Worm (Caenorhabditis elegans) whole organism, L4 larva: ENCODE measurements around the gene K12H6.9.

Experiments used
- F10B5.3 ChIP-seq: sonication (generic microtip); optimal IDR thresholded peaks from 2 replicates; lab custom pipeline; 2016; ENCODE audit warnings: mild to moderate bottlenecking, missing genetic modification characterization, missing compliant biosample characterization
- F44E2.7 ChIP-seq: fragments of 200-800 bp; sonication (Bioruptor generic); IDR thresholded peaks from 2 replicates; pipeline ENCODE4 v2.1.2; 2022; ENCODE audit warnings: missing genetic modification characterization, missing compliant biosample characterization
- Y105C5A.15 ChIP-seq: fragments of 200-800 bp; sonication (Bioruptor generic); IDR thresholded peaks from 2 replicates; pipeline ENCODE4 v1.3.6; 2022; ENCODE audit warnings: missing genetic modification characterization, missing compliant biosample characterization
- Y5F2A.4 ChIP-seq: fragments of 200-800 bp; sonication (Bioruptor generic); optimal IDR thresholded peaks from 2 replicates; lab custom pipeline; 2018; ENCODE audit warnings: mild to moderate bottlenecking, missing genetic modification characterization, missing compliant biosample characterization
- Y75B8A.6 ChIP-seq: fragments of 200-800 bp; sonication (Bioruptor generic); IDR thresholded peaks from 2 replicates; pipeline ENCODE4 v1.3.6; 2022; ENCODE audit warnings: missing genetic modification reagents, missing genetic modification characterization, missing compliant biosample characterization
- aha-1 ChIP-seq: fragments of 150-350 bp; peaks from one replicate; lab custom pipeline; 2014; ENCODE audit warnings: missing biosample characterization, missing genetic modification characterization
- ceh-82 ChIP-seq: sonication (generic microtip); optimal IDR thresholded peaks from 2 replicates; lab custom pipeline; 2017; ENCODE audit warnings: missing biosample characterization, missing genetic modification characterization
- daf-16 ChIP-seq, 3 experiments: sonication (generic microtip); optimal IDR thresholded peaks; 2 replicates each; lab custom pipeline; 2016 to 2017; ENCODE audit warnings: missing genetic modification characterization in 3 of 3, missing genetic modification reagents in 3 of 3, mild to moderate bottlenecking in 2 of 3, missing compliant biosample characterization in 2 of 3, missing biosample characterization in 1 of 3, moderate library complexity in 1 of 3
- daf-19 ChIP-seq: fragments of 200-800 bp; sonication (Bioruptor generic); conservative IDR thresholded peaks from 2 replicates; pipeline ENCODE4 v1.3.6; 2022; ENCODE audit warnings: missing genetic modification characterization, missing compliant biosample characterization
- dmd-6 ChIP-seq: fragments of 200-800 bp; sonication (Bioruptor generic); IDR thresholded peaks from 2 replicates; pipeline ENCODE4 v1.3.6; 2022; ENCODE audit warnings: missing genetic modification reagents, missing genetic modification characterization, missing compliant biosample characterization
- dmd-8 ChIP-seq: fragments of 200-800 bp; sonication (Bioruptor generic); IDR thresholded peaks from 2 replicates; pipeline ENCODE4 v1.3.6; 2022; ENCODE audit warnings: missing genetic modification characterization, missing compliant biosample characterization
- duxl-1 ChIP-seq: sonication (generic microtip); optimal IDR thresholded peaks from 2 replicates; lab custom pipeline; 2016; ENCODE audit warnings: mild to moderate bottlenecking, missing genetic modification characterization, moderate library complexity, missing compliant biosample characterization; ENCODE audit not compliant: poor library complexity
- egl-43 ChIP-seq: fragments of 200-800 bp; sonication (Bioruptor generic); IDR thresholded peaks from 2 replicates; pipeline ENCODE4 v1.3.6; 2022; ENCODE audit warnings: missing genetic modification reagents, missing genetic modification characterization, missing compliant biosample characterization
- hlh-11 ChIP-seq: fragments of 200-800 bp; sonication (Bioruptor generic); optimal IDR thresholded peaks from 2 replicates; lab custom pipeline; 2018; ENCODE audit warnings: mild to moderate bottlenecking, missing genetic modification characterization, missing compliant biosample characterization
- hlh-30 ChIP-seq: sonication (generic microtip); optimal IDR thresholded peaks from 2 replicates; lab custom pipeline; 2017; ENCODE audit warnings: antibody characterized with exemption, mild to moderate bottlenecking, missing genetic modification characterization, missing compliant biosample characterization; ENCODE audit not compliant: insufficient read depth
- lin-1 ChIP-seq: fragments of 200-800 bp; sonication (Bioruptor generic); IDR thresholded peaks from 2 replicates; pipeline ENCODE4 v1.3.6; 2022; ENCODE audit warnings: missing genetic modification reagents, missing genetic modification characterization, missing compliant biosample characterization
- lin-13 ChIP-seq: fragments of 150-350 bp; optimal IDR thresholded peaks from 2 replicates; lab custom pipeline; 2014; ENCODE audit warnings: missing biosample characterization, missing genetic modification reagents, missing genetic modification characterization
- lsy-2 ChIP-seq, 2 experiments: fragments of 150-350 bp in 1 of 2; sonication (generic microtip) in 1 of 2; optimal IDR thresholded peaks; 2 replicates each; lab custom pipeline; 2014 to 2017; ENCODE audit warnings: missing biosample characterization in 2 of 2, missing genetic modification characterization in 2 of 2
- madf-9 ChIP-seq: fragments of 200-800 bp; sonication (Bioruptor generic); conservative IDR thresholded peaks from 2 replicates; pipeline ENCODE4 v1.3.6; 2022; ENCODE audit warnings: missing genetic modification reagents, missing genetic modification characterization, missing compliant biosample characterization
- mes-2 ChIP-seq: sonication (generic microtip); optimal IDR thresholded peaks from 2 replicates; lab custom pipeline; 2016; ENCODE audit warnings: missing genotype, mild to moderate bottlenecking, missing genetic modification characterization, missing compliant biosample characterization; ENCODE audit not compliant: poor library complexity, severe bottlenecking
- nhr-11 ChIP-seq: fragments of 150-350 bp; optimal IDR thresholded peaks from 2 replicates; lab custom pipeline; 2014; ENCODE audit warnings: missing biosample characterization, missing genetic modification characterization
- nhr-111 ChIP-seq: fragments of 200-800 bp; sonication (Bioruptor generic); optimal IDR thresholded peaks from 2 replicates; lab custom pipeline; 2018; ENCODE audit warnings: mild to moderate bottlenecking, missing genetic modification characterization, missing compliant biosample characterization
- nhr-237 ChIP-seq: sonication (generic microtip); optimal IDR thresholded peaks from 2 replicates; lab custom pipeline; 2017; ENCODE audit warnings: missing biosample characterization, missing genetic modification characterization
- nhr-28 ChIP-seq: fragments of 150-350 bp; optimal IDR thresholded peaks from 2 replicates; lab custom pipeline; 2014; ENCODE audit warnings: missing biosample characterization, missing genetic modification characterization
- nhr-6 ChIP-seq: fragments of 150-350 bp; optimal IDR thresholded peaks from 2 replicates; lab custom pipeline; 2014; ENCODE audit warnings: missing biosample characterization, missing genetic modification characterization
- pha-4 ChIP-seq, 2 experiments: fragments of 150-350 bp in 1 of 2; fragments of 200-800 bp in 1 of 2; sonication (Bioruptor generic) in 1 of 2; IDR thresholded peaks in 1 of 2; optimal IDR thresholded peaks in 1 of 2; 2 replicates each; pipeline versions ENCODE4 v1.3.6 to Lab custom; 2014 to 2022; ENCODE audit warnings: missing genetic modification characterization in 2 of 2, missing genetic modification reagents in 2 of 2, missing biosample characterization in 1 of 2, missing compliant biosample characterization in 1 of 2
- php-3 ChIP-seq: fragments of 200-800 bp; sonication (Bioruptor generic); IDR thresholded peaks from 2 replicates; pipeline ENCODE4 v1.3.6; 2022; ENCODE audit warnings: missing genetic modification reagents, missing genetic modification characterization, missing compliant biosample characterization
- pqm-1 ChIP-seq: sonication (generic microtip); optimal IDR thresholded peaks from 2 replicates; lab custom pipeline; 2017; ENCODE audit warnings: missing biosample characterization, missing genetic modification characterization
- snpc-1.2 ChIP-seq: fragments of 200-800 bp; sonication (Bioruptor generic); IDR thresholded peaks from 2 replicates; pipeline ENCODE4 v1.3.6; 2022; ENCODE audit warnings: missing genetic modification reagents, missing genetic modification characterization, missing compliant biosample characterization
- unc-39 ChIP-seq: sonication (generic microtip); optimal IDR thresholded peaks from 2 replicates; lab custom pipeline; 2017; ENCODE audit warnings: missing biosample characterization, missing genetic modification characterization
- vab-7 ChIP-seq: fragments of 200-800 bp; sonication (Bioruptor generic); IDR thresholded peaks from 2 replicates; pipeline ENCODE4 v1.3.6; 2022; ENCODE audit warnings: missing genetic modification reagents, missing genetic modification characterization, missing compliant biosample characterization
- zag-1 ChIP-seq: fragments of 150-350 bp; optimal IDR thresholded peaks from 2 replicates; lab custom pipeline; 2014; ENCODE audit warnings: missing biosample characterization, missing genetic modification characterization
- zfp-2 ChIP-seq: sonication (generic microtip); optimal IDR thresholded peaks from 2 replicates; lab custom pipeline; 2016; ENCODE audit warnings: mild to moderate bottlenecking, missing genetic modification characterization, missing compliant biosample characterization
- zip-11 ChIP-seq: fragments of 200-800 bp; sonication (Bioruptor generic); IDR thresholded peaks from 2 replicates; pipeline ENCODE4 v1.3.6; 2022; ENCODE audit warnings: missing genetic modification characterization, missing compliant biosample characterization
- ztf-11 ChIP-seq: fragments of 150-350 bp; optimal IDR thresholded peaks from 2 replicates; lab custom pipeline; 2014; ENCODE audit warnings: missing biosample characterization, missing genetic modification characterization

The K12H6.9 gene

DNA sequence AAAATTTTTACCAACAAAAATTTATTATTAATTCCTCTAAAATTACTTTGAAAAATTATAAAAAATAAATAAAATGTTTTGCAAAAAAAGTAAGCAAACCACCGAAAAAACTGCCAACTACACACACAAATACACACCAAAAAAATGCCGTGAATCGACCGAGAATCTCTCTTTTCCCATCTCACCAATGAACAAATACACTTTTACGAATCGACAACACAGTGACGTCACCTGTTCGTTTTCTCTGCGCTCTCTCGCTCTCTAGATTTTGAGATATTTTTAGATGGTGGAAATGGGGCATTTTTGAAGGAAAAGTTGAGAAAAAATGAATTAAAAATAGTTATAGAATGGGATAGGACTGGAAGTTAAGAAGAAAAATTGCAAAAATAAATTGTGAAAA, 7.9 kb downstream of the K12H6.9 start:
- no peak for TF ChIP-seq F44E2.7 (GFP tag; lab: Robert Waterston, UW)
- TF ChIP-seq nhr-28 (tag; lab: Kevin White, UChicago): peak; percentile 53
- no peak for TF ChIP-seq ceh-82 (tag; lab: Kevin White, UChicago)
- peak in 1 of 2 experiments; percentile 11 for TF ChIP-seq daf-16 (GFP tag; optimal IDR thresholded peaks at IDR 0.05; lab: Kevin White, UChicago)
- peak; percentile 40 for TF ChIP-seq daf-16 (tag; optimal IDR thresholded peaks at IDR 0.05; lab: Kevin White, UChicago)
- peak in 1 of 2 experiments; percentile 38 for TF ChIP-seq lsy-2 (tag; optimal IDR thresholded peaks at IDR 0.05; lab: Kevin White, UChicago)
- no peak for TF ChIP-seq Y105C5A.15 (GFP tag; lab: Robert Waterston, UW)
- TF ChIP-seq hlh-11 (tag; lab: Kevin White, UChicago): peak; percentile 9
- TF ChIP-seq dmd-8 (GFP tag; lab: Robert Waterston, UW): no peak
- TF ChIP-seq F10B5.3 (tag; lab: Kevin White, UChicago): no peak
- peak; percentile 25 for TF ChIP-seq nhr-6 (tag; lab: Kevin White, UChicago)
- no peak for TF ChIP-seq lin-13 (GFP tag; lab: Kevin White, UChicago)
- no peak for TF ChIP-seq Y75B8A.6 (GFP tag; lab: Robert Waterston, UW)
- no peak for TF ChIP-seq mes-2 (tag; lab: Kevin White, UChicago)
- no peak for TF ChIP-seq duxl-1
- TF ChIP-seq zfp-2 (tag; lab: Kevin White, UChicago): no peak
- TF ChIP-seq aha-1 (tag; lab: Kevin White, UChicago): peak; percentile 36
- no peak for TF ChIP-seq nhr-237 (tag; lab: Kevin White, UChicago)
- no peak for TF ChIP-seq pha-4 (GFP tag; IDR thresholded peaks at IDR 0.05; lab: Robert Waterston, UW)
- TF ChIP-seq pha-4 (tag; optimal IDR thresholded peaks at IDR 0.05; lab: Kevin White, UChicago): peak; percentile 50
- no peak for TF ChIP-seq zip-11
- no peak for TF ChIP-seq Y5F2A.4 (GFP tag; lab: Kevin White, UChicago)
- no peak for TF ChIP-seq madf-9 (GFP tag; lab: Robert Waterston, UW)
- TF ChIP-seq dmd-6 (GFP tag; lab: Robert Waterston, UW): peak; percentile 22; the same call in 1 of the 2 replicates
- no peak for TF ChIP-seq ztf-11

DNA sequence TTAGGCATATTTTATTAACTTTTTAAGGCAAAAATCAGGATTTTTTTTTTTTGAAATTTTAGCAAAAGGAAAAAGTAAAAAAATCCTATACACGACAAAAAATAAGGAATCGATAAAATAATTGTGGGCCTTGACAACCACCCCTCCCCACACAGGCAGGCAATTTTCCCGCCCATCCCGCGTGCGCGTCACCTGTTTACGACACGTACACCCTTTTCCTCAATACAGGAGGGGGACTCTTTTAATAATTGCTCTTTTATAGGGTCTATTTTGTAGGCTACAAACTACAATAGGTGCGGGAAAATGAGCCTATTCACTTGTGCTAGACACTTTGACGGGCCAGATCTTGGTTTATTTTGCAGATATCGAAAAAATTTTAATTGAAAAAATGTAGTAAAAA, 8.3 kb downstream of the K12H6.9 start:
- no peak for TF ChIP-seq Y5F2A.4 (GFP tag; lab: Kevin White, UChicago)
- TF ChIP-seq php-3 (GFP tag; lab: Robert Waterston, UW): 0 out of 2 replicates have a peak, but pooled peaks have one; percentile 11
- peak; percentile 55 for TF ChIP-seq hlh-30 (tag; lab: Kevin White, UChicago)
- no peak for TF ChIP-seq daf-16 (GFP tag; optimal IDR thresholded peaks at IDR 0.05; lab: Kevin White, UChicago)
- TF ChIP-seq daf-16 (tag; optimal IDR thresholded peaks at IDR 0.05; lab: Kevin White, UChicago): peak; percentile 39
- TF ChIP-seq, all 104 proteins: peak for 3

DNA sequence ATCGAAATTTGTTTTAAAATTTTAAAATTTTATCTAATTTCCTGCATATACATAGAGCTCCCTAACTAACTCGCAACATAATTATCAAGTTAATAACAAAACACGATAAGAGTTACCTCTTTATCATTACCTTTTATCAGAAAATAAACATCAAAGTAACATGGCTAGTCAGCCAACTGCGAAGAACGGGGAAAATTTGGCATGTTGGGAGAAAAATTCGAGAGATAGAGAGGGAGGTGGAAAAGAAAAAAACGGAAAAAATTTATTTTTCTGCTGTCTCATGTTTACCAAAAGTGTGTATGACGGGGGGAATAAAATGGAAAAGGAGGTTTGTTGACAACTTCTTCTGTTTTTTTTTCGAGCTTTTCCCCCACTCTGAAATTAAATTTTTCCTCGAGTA, 9.9 kb downstream of the K12H6.9 start:
- TF ChIP-seq daf-19 (GFP tag; lab: Robert Waterston, UW) (no peak), nhr-11 (tag; lab: Kevin White, UChicago) (peak; percentile 44), mes-2 (tag; lab: Kevin White, UChicago) (peak; percentile 38), nhr-28 (tag; lab: Kevin White, UChicago) (peak; percentile 76), egl-43 (GFP tag; lab: Robert Waterston, UW) (no peak), unc-39 (tag; lab: Kevin White, UChicago) (no peak), snpc-1.2 (GFP tag; lab: Robert Waterston, UW) (no peak), lin-1 (GFP tag; lab: Robert Waterston, UW) (peak; percentile 61; the same call in 1 of the 2 replicates), pqm-1 (tag; lab: Kevin White, UChicago) (peak; percentile 7), zag-1 (no peak), vab-7 (GFP tag; lab: Robert Waterston, UW) (no peak), dmd-6 (GFP tag; lab: Robert Waterston, UW) (peak; percentile 44), hlh-11 (tag; lab: Kevin White, UChicago) (peak; percentile 81), daf-16 (GFP tag; optimal IDR thresholded peaks at IDR 0.05; lab: Kevin White, UChicago) (no peak), daf-16 (tag; optimal IDR thresholded peaks at IDR 0.05; lab: Kevin White, UChicago) (peak; percentile 99), nhr-111 (GFP tag; lab: Kevin White, UChicago) (no peak)
- TF ChIP-seq, all 104 proteins: peak for 8
